Fruit fly (Drosophila melanogaster) whole organism, embryonic: ENCODE data around the gene Spn38F.

Experiments used
- B-H2 ChIP-seq: fragments of 200-800 bp; sonication (Bioruptor generic); optimal IDR thresholded peaks from 2 replicates; lab custom pipeline; 2018; ENCODE audit warnings: missing biosample characterization, mild to moderate bottlenecking, missing genetic modification characterization
- CG11456 ChIP-seq: fragments of 200-800 bp; sonication (Bioruptor generic); IDR thresholded peaks from 3 replicates; pipeline ENCODE4 v1.3.6; 2022; ENCODE audit warnings: missing biosample characterization, missing genetic modification characterization
- CG12236 ChIP-seq: fragments of 200-800 bp; sonication (Bioruptor generic); optimal IDR thresholded peaks from 2 replicates; lab custom pipeline; 2016; ENCODE audit warnings: missing biosample characterization, missing genetic modification characterization
- CG12299 ChIP-seq: fragments of 200-800 bp; sonication (Bioruptor generic); optimal IDR thresholded peaks from 2 replicates; lab custom pipeline; 2018; ENCODE audit warnings: missing biosample characterization, mild to moderate bottlenecking, missing genetic modification characterization
- CG13123 ChIP-seq: fragments of 200-800 bp; sonication (Bioruptor generic); optimal IDR thresholded peaks from 2 replicates; lab custom pipeline; 2016; ENCODE audit warnings: missing biosample characterization, missing genetic modification characterization
- CG17568 ChIP-seq: fragments of 200-800 bp; sonication (Bioruptor generic); optimal IDR thresholded peaks from 2 replicates; lab custom pipeline; 2018; ENCODE audit warnings: missing biosample characterization, mild to moderate bottlenecking, missing genetic modification characterization, moderate library complexity
- CG18476 ChIP-seq: fragments of 200-800 bp; sonication (Bioruptor generic); optimal IDR thresholded peaks from 2 replicates; lab custom pipeline; 2016; ENCODE audit warnings: missing biosample characterization, mild to moderate bottlenecking, missing genetic modification characterization
- CG2116 ChIP-seq: fragments of 200-800 bp; sonication (Bioruptor generic); optimal IDR thresholded peaks from 3 replicates; lab custom pipeline; 2018; ENCODE audit warnings: missing biosample characterization, mild to moderate bottlenecking, missing genetic modification characterization
- CG2120 ChIP-seq: fragments of 200-800 bp; sonication (Bioruptor generic); optimal IDR thresholded peaks from 3 replicates; lab custom pipeline; 2016; ENCODE audit warnings: missing biosample characterization, missing genetic modification characterization
- CG30020 ChIP-seq: fragments of 200-800 bp; optimal IDR thresholded peaks from 2 replicates; lab custom pipeline; 2019; ENCODE audit warnings: missing biosample characterization, mild to moderate bottlenecking, missing genetic modification characterization, moderate library complexity
- CG31365 ChIP-seq: fragments of 200-800 bp; sonication (Bioruptor generic); optimal IDR thresholded peaks from 2 replicates; lab custom pipeline; 2018; ENCODE audit warnings: missing biosample characterization, mild to moderate bottlenecking, missing genetic modification characterization
- CG3838 ChIP-seq: fragments of 200-800 bp; sonication (Bioruptor generic); optimal IDR thresholded peaks from 3 replicates; lab custom pipeline; 2016; ENCODE audit warnings: missing biosample characterization, missing genetic modification characterization
- CG7786 ChIP-seq: fragments of 200-800 bp; sonication (Bioruptor generic); optimal IDR thresholded peaks from 2 replicates; lab custom pipeline; 2016; ENCODE audit warnings: missing biosample characterization, missing genetic modification characterization
- H2.0 ChIP-seq: fragments of 200-800 bp; sonication (Bioruptor generic); IDR thresholded peaks from 2 replicates; pipeline ENCODE4 v1.3.6; 2022; ENCODE audit warnings: missing biosample characterization, missing genetic modification characterization
- HLHmδ ChIP-seq: fragments of 200-800 bp; sonication (Bioruptor generic); optimal IDR thresholded peaks from 2 replicates; lab custom pipeline; 2018; ENCODE audit warnings: missing biosample characterization, mild to moderate bottlenecking, missing genetic modification characterization, moderate library complexity
- Hsf ChIP-seq: fragments of 200-800 bp; sonication (Bioruptor generic); optimal IDR thresholded peaks from 3 replicates; lab custom pipeline; 2016; ENCODE audit warnings: missing biosample characterization, missing genetic modification characterization
- MBD-R2 ChIP-seq: fragments of 200-800 bp; sonication (Bioruptor generic); IDR thresholded peaks from 2 replicates; pipeline ENCODE4 v1.3.6; 2022; ENCODE audit warnings: missing biosample characterization, missing genetic modification characterization
- NfI ChIP-seq: fragments of 200-800 bp; sonication (Bioruptor generic); optimal IDR thresholded peaks from 3 replicates; lab custom pipeline; 2018; ENCODE audit warnings: missing biosample characterization, mild to moderate bottlenecking, missing genetic modification characterization, moderate library complexity
- Oaz ChIP-seq: fragments of 200-800 bp; sonication (Bioruptor generic); IDR thresholded peaks from 2 replicates; pipeline ENCODE4 v1.3.6; 2022; ENCODE audit warnings: missing biosample characterization, missing genetic modification characterization
- Poxn ChIP-seq: fragments of 200-800 bp; sonication (Bioruptor generic); IDR thresholded peaks from 2 replicates; pipeline ENCODE4 v1.3.6; 2022; ENCODE audit warnings: missing biosample characterization, missing genetic modification characterization
- Scr ChIP-seq: fragments of 200-800 bp; sonication (Bioruptor generic); IDR thresholded peaks from 2 replicates; pipeline ENCODE4 v1.3.6; 2022; ENCODE audit warnings: missing biosample characterization, missing genetic modification characterization; ENCODE audit not compliant: partially characterized antibody
- Side ChIP-seq: fragments of 200-800 bp; sonication (Bioruptor generic); optimal IDR thresholded peaks from 2 replicates; lab custom pipeline; 2016; ENCODE audit warnings: missing biosample characterization, missing genetic modification characterization
- Spps ChIP-seq: fragments of 200-800 bp; sonication (Bioruptor generic); optimal IDR thresholded peaks from 2 replicates; lab custom pipeline; 2018; ENCODE audit warnings: missing biosample characterization, mild to moderate bottlenecking, missing genetic modification characterization
- Ssrp ChIP-seq: fragments of 200-800 bp; sonication (Bioruptor generic); optimal IDR thresholded peaks from 2 replicates; lab custom pipeline; 2018; ENCODE audit warnings: missing biosample characterization, mild to moderate bottlenecking, missing genetic modification characterization, moderate library complexity
- ab ChIP-seq: fragments of 200-800 bp; sonication (Bioruptor generic); optimal IDR thresholded peaks from 2 replicates; lab custom pipeline; 2016; ENCODE audit warnings: missing biosample characterization, missing genetic modification characterization
- bbx ChIP-seq: fragments of 200-800 bp; sonication (Bioruptor generic); IDR thresholded peaks from 2 replicates; pipeline ENCODE4 v1.3.6; 2022; ENCODE audit warnings: missing biosample characterization, missing genetic modification characterization; ENCODE audit not compliant: partially characterized antibody
- bowl ChIP-seq: fragments of 200-800 bp; sonication (Bioruptor generic); IDR thresholded peaks from 2 replicates; pipeline ENCODE4 v1.3.6; 2022; ENCODE audit warnings: missing biosample characterization, missing genetic modification characterization
- caup ChIP-seq: fragments of 200-800 bp; sonication (Bioruptor generic); optimal IDR thresholded peaks from 3 replicates; lab custom pipeline; 2017; ENCODE audit warnings: missing biosample characterization, mild to moderate bottlenecking, missing genetic modification characterization, moderate library complexity; ENCODE audit not compliant: severe bottlenecking
- danr ChIP-seq: fragments of 200-800 bp; sonication (Bioruptor generic); IDR thresholded peaks from 2 replicates; pipeline ENCODE4 v1.3.6; 2022; ENCODE audit warnings: missing biosample characterization, missing genetic modification characterization
- dati ChIP-seq: fragments of 200-800 bp; sonication (Bioruptor generic); IDR thresholded peaks from 2 replicates; pipeline ENCODE4 v1.3.6; 2022; ENCODE audit warnings: missing biosample characterization, missing genetic modification characterization
- en ChIP-seq: fragments of 200-800 bp; sonication (Bioruptor generic); optimal IDR thresholded peaks from 2 replicates; lab custom pipeline; 2016; ENCODE audit warnings: missing biosample characterization, missing genetic modification characterization
- fd102C ChIP-seq: fragments of 200-800 bp; sonication (Bioruptor generic); optimal IDR thresholded peaks from 2 replicates; lab custom pipeline; 2018; ENCODE audit warnings: missing biosample characterization, mild to moderate bottlenecking, missing genetic modification characterization, moderate library complexity
- fd96Cb ChIP-seq: fragments of 200-800 bp; sonication (Bioruptor generic); optimal IDR thresholded peaks from 2 replicates; lab custom pipeline; 2018; ENCODE audit warnings: missing biosample characterization, mild to moderate bottlenecking, missing genetic modification characterization, moderate library complexity
- ftz-f1 ChIP-seq: fragments of 200-800 bp; sonication (Bioruptor generic); optimal IDR thresholded peaks from 2 replicates; lab custom pipeline; 2016; ENCODE audit warnings: missing biosample characterization, missing genetic modification characterization
- gcm2 ChIP-seq: fragments of 200-800 bp; sonication (Bioruptor generic); optimal IDR thresholded peaks from 2 replicates; lab custom pipeline; 2016; ENCODE audit warnings: missing biosample characterization, missing genetic modification characterization
- gfzf ChIP-seq: fragments of 200-800 bp; sonication (Bioruptor generic); optimal IDR thresholded peaks from 2 replicates; lab custom pipeline; 2016; ENCODE audit warnings: missing biosample characterization, mild to moderate bottlenecking, missing genetic modification characterization, moderate library complexity
- mam ChIP-seq: fragments of 200-800 bp; sonication (Bioruptor generic); optimal IDR thresholded peaks from 3 replicates; lab custom pipeline; 2016; ENCODE audit warnings: missing biosample characterization, missing genetic modification characterization
- mirr ChIP-seq: fragments of 200-800 bp; sonication (Bioruptor generic); optimal IDR thresholded peaks from 3 replicates; lab custom pipeline; 2018; ENCODE audit warnings: missing biosample characterization, mild to moderate bottlenecking, missing genetic modification characterization
- pan ChIP-seq, 4 experiments: fragments of >200 bp in 3 of 4; fragments of 200-800 bp in 1 of 4; sonication (Bioruptor generic) in 1 of 4; optimal IDR thresholded peaks in 3 of 4; IDR thresholded peaks in 1 of 4; 2 replicates each; pipeline versions ENCODE4 v1.3.6 to Lab custom; 2017 to 2022; ENCODE audit warnings: missing biosample characterization in 2 of 4, missing genetic modification characterization in 2 of 4, mixed read lengths in 1 of 4
- prd ChIP-seq, 3 experiments: fragments of >200 bp in 2 of 3; fragments of 200-800 bp in 1 of 3; sonication (Bioruptor generic) in 1 of 3; optimal IDR thresholded peaks in 2 of 3; IDR thresholded peaks in 1 of 3; 2 replicates in 2 of 3; 3 replicates in 1 of 3; pipeline versions ENCODE4 v1.3.6 to Lab custom; 2017 to 2022; ENCODE audit warnings: missing biosample characterization in 1 of 3, missing genetic modification characterization in 1 of 3
- pros ChIP-seq: fragments of 200-800 bp; sonication (Bioruptor generic); optimal IDR thresholded peaks from 3 replicates; lab custom pipeline; 2019; ENCODE audit warnings: missing biosample characterization, mild to moderate bottlenecking, missing genetic modification characterization, moderate library complexity
- rib ChIP-seq: fragments of 200-800 bp; sonication (Bioruptor generic); IDR thresholded peaks from 2 replicates; pipeline ENCODE4 v1.3.6; 2022; ENCODE audit warnings: missing biosample characterization, missing genetic modification characterization
- salm ChIP-seq: fragments of 200-800 bp; sonication (Bioruptor generic); optimal IDR thresholded peaks from 2 replicates; lab custom pipeline; 2018; ENCODE audit warnings: missing biosample characterization, mild to moderate bottlenecking, missing genetic modification characterization
- shn ChIP-seq: fragments of 200-800 bp; sonication (Bioruptor generic); optimal IDR thresholded peaks from 3 replicates; lab custom pipeline; 2016; ENCODE audit warnings: missing biosample characterization, missing genetic modification characterization
- sisA ChIP-seq: fragments of 200-800 bp; sonication (Bioruptor generic); IDR thresholded peaks from 2 replicates; pipeline ENCODE4 v1.3.6; 2022; ENCODE audit warnings: missing biosample characterization, missing genetic modification characterization
- so ChIP-seq: fragments of 200-800 bp; sonication (Bioruptor generic); IDR thresholded peaks from 3 replicates; pipeline ENCODE4 v1.3.6; 2022; ENCODE audit warnings: missing biosample characterization, missing genetic modification characterization
- sqz ChIP-seq: fragments of 200-800 bp; sonication (Bioruptor generic); optimal IDR thresholded peaks from 3 replicates; lab custom pipeline; 2018; ENCODE audit warnings: missing biosample characterization, mild to moderate bottlenecking, missing genetic modification characterization
- stc ChIP-seq: fragments of 200-800 bp; sonication (Bioruptor generic); IDR thresholded peaks from 2 replicates; pipeline ENCODE4 v1.3.6; 2022; ENCODE audit warnings: missing biosample characterization, missing genetic modification characterization
- vfl ChIP-seq: fragments of 200-800 bp; sonication (Bioruptor generic); optimal IDR thresholded peaks from 2 replicates; lab custom pipeline; 2016; ENCODE audit warnings: missing biosample characterization, missing genetic modification characterization
- wek ChIP-seq: fragments of 200-800 bp; sonication (Bioruptor generic); optimal IDR thresholded peaks from 3 replicates; lab custom pipeline; 2018; ENCODE audit warnings: missing biosample characterization, mild to moderate bottlenecking, missing genetic modification characterization, moderate library complexity
- zfh2 ChIP-seq: fragments of 200-800 bp; sonication (Bioruptor generic); optimal IDR thresholded peaks from 2 replicates; lab custom pipeline; 2016; ENCODE audit warnings: missing biosample characterization, missing genetic modification characterization

Spn38F gene

DNA sequence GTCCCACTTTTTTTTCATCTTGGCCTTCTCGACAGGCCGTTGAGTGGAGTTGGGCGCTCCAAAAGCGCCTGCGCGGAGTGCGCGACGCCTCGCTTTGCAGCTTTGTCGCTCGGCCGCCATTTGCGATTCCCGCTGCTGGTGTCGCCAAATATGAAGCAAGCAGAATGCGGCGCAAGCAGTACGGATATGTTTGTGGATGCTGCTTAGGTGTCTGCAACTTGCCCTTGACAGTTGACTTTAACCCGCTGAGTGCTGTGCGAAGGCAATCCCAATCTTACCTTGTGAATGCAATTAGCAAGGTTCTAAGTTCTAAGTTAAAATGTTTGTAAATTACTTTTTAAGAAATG, 15.8 kb downstream of the Spn38F start (continued):
- TF ChIP-seq bowl: peak; percentile 35; the same call in 1 of the 2 replicates
- TF ChIP-seq CG7786: no peak
- TF ChIP-seq H2.0 (GFP tag; lab: Robert Waterston, UW): no peak
- TF ChIP-seq wek: no peak
- peak; percentile 6 for TF ChIP-seq ftz-f1 (GFP tag; lab: Kevin White, UChicago)
- no peak for TF ChIP-seq CG2116 (GFP tag; lab: Kevin White, UChicago)
- TF ChIP-seq CG31365 (tag; lab: Kevin White, UChicago): peak; percentile 87
- no peak for TF ChIP-seq CG18476
- TF ChIP-seq Ssrp: no peak
- no peak for TF ChIP-seq ab (GFP tag; lab: Kevin White, UChicago)
- TF ChIP-seq NfI (GFP tag; lab: Kevin White, UChicago): no peak
- TF ChIP-seq CG17568 (GFP tag; lab: Kevin White, UChicago): no peak
- no peak for TF ChIP-seq pan (optimal IDR thresholded peaks at IDR 0.05; lab: Kevin White, UChicago)
- no peak for TF ChIP-seq pan (GFP tag; optimal IDR thresholded peaks at IDR 0.05 in 1 of 2, IDR thresholded peaks at IDR 0.05 in 1 of 2)
- TF ChIP-seq CG13123: no peak
- TF ChIP-seq bbx: no peak; the same call in 1 of the 2 replicates
- no peak for TF ChIP-seq Side (GFP tag; lab: Kevin White, UChicago)
- no peak for TF ChIP-seq CG30020 (tag; lab: Kevin White, UChicago)
- TF ChIP-seq en (GFP tag; lab: Kevin White, UChicago): no peak
- no peak for TF ChIP-seq danr (GFP tag; lab: Robert Waterston, UW)
- no peak for TF ChIP-seq shn (GFP tag; lab: Kevin White, UChicago)
- no peak for TF ChIP-seq salm
- TF ChIP-seq prd (optimal IDR thresholded peaks at IDR 0.05; lab: Kevin White, UChicago): no peak
- no peak for TF ChIP-seq prd (GFP tag; IDR thresholded peaks at IDR 0.05; lab: Robert Waterston, UW)
- no peak for TF ChIP-seq dati
- TF ChIP-seq gfzf (GFP tag; lab: Kevin White, UChicago): no peak
- no peak for TF ChIP-seq sisA
- no peak for TF ChIP-seq caup (GFP tag; lab: Kevin White, UChicago)
- TF ChIP-seq fd102C (GFP tag; lab: Kevin White, UChicago): no peak
- TF ChIP-seq MBD-R2: no peak
- no peak for TF ChIP-seq Poxn
- peak; percentile 39 for TF ChIP-seq rib (GFP tag; lab: Robert Waterston, UW)
- TF ChIP-seq Hsf (GFP tag; lab: Kevin White, UChicago): no peak
- no peak for TF ChIP-seq CG12299 (tag; lab: Kevin White, UChicago)
- no peak for TF ChIP-seq CG11456 (GFP tag; lab: Robert Waterston, UW)
- no peak for TF ChIP-seq gcm2 (GFP tag; lab: Kevin White, UChicago)
- no peak for TF ChIP-seq stc (GFP tag; lab: Robert Waterston, UW)
- TF ChIP-seq CG12236: no peak
- TF ChIP-seq CG3838 (GFP tag; lab: Kevin White, UChicago): no peak
- no peak for TF ChIP-seq B-H2 (GFP tag; lab: Kevin White, UChicago)
- TF ChIP-seq CG2120: no peak
- no peak; the same call in 2 of the 3 replicates for TF ChIP-seq so (GFP tag; lab: Robert Waterston, UW)
- TF ChIP-seq vfl (GFP tag; lab: Kevin White, UChicago): no peak
- peak; percentile 34 for TF ChIP-seq pros
- no peak for TF ChIP-seq mirr (GFP tag; lab: Kevin White, UChicago)
- no peak for TF ChIP-seq fd96Cb
- no peak for TF ChIP-seq mam (GFP tag; lab: Kevin White, UChicago)
- no peak for TF ChIP-seq HLHmδ (GFP tag; lab: Kevin White, UChicago)
- no peak for TF ChIP-seq Scr (GFP tag; lab: Robert Waterston, UW)
- no peak for TF ChIP-seq Oaz (GFP tag; lab: Robert Waterston, UW)
- no peak for TF ChIP-seq Spps (tag; lab: Kevin White, UChicago)
- TF ChIP-seq zfh2: no peak
- no peak for TF ChIP-seq sqz (GFP tag; lab: Kevin White, UChicago)
